Worm (Caenorhabditis elegans): ENCODE results near the gene Y38F2AL.12.
A peak's percentile ranks its signal among the peaks of the same experiment; 100 is the strongest.

Gene Y38F2AL.12

ce11 chrIV:2306447-2306846 lies 9.9 kb upstream of the Y38F2AL.12 start, which contains the start of gene mksr-2:
Gene mksr-2 (minus strand): TSS chrIV:2306547.
- TF ChIP-seq ztf-25 (GFP tag; IDR thresholded peaks at IDR 0.05) (no peak), sdz-38 (tag; optimal IDR thresholded peaks at IDR 0.05) (no peak), egl-44 (GFP tag; IDR thresholded peaks at IDR 0.05) (no peak), ceh-91 (GFP tag; IDR thresholded peaks at IDR 0.05) (no peak), ceh-40 (GFP tag; IDR thresholded peaks at IDR 0.05) (no peak), ztf-26 (tag; optimal IDR thresholded peaks at IDR 0.05) (no peak), K11D2.4 (GFP tag; IDR thresholded peaks at IDR 0.05) (no peak), snpc-3.4 (tag; optimal IDR thresholded peaks at IDR 0.05) (no peak), attf-5 (GFP tag; optimal IDR thresholded peaks at IDR 0.05) (no peak), lin-26 (GFP tag; IDR thresholded peaks at IDR 0.05) (no peak), fkh-3 (tag; optimal IDR thresholded peaks at IDR 0.05) (no peak), zfh-2 (GFP tag; conservative IDR thresholded peaks at IDR 0.05) (no peak; the same call in 1 of the 2 replicates), nhr-90 (tag; optimal IDR thresholded peaks at IDR 0.05) (no peak), zim-3 (tag; optimal IDR thresholded peaks at IDR 0.05) (no peak), tlf-1 (GFP tag; optimal IDR thresholded peaks at IDR 0.05) (no peak)

DNA sequence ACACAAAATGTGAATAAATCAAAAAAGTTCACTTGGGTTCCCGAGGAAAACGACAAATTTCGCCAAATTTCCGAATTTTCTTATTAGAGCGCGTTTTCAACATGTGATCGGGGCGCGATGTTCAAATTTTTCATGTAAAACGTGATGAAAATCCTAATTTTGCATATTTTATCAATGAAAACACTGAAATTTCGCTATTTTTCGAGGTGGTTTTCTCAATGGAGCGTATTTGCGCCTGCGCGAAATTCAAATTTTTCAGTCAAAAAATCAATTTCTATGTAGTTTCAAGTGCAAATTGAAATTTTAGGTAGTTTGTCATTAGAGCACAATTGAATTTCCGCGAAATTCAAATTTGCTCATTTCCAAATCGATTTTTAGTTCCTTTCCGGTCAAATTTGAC lies 9.0 kb upstream of the Y38F2AL.12 start:
- TF ChIP-seq aptf-2 (GFP tag; conservative IDR thresholded peaks at IDR 0.05), result no peak
- TF ChIP-seq repo-1 (tag; optimal IDR thresholded peaks at IDR 0.05), result peak; percentile 43
- no peak for TF ChIP-seq dpl-1 (GFP tag; optimal IDR thresholded peaks at IDR 0.05)
- TF ChIP-seq atf-7 (tag; optimal IDR thresholded peaks at IDR 0.05), result peak; percentile 1
- no peak for TF ChIP-seq gei-17 (GFP tag; optimal IDR thresholded peaks at IDR 0.05)
- TF ChIP-seq chd-7 (tag; optimal IDR thresholded peaks at IDR 0.05), result peak; percentile 30

DNA sequence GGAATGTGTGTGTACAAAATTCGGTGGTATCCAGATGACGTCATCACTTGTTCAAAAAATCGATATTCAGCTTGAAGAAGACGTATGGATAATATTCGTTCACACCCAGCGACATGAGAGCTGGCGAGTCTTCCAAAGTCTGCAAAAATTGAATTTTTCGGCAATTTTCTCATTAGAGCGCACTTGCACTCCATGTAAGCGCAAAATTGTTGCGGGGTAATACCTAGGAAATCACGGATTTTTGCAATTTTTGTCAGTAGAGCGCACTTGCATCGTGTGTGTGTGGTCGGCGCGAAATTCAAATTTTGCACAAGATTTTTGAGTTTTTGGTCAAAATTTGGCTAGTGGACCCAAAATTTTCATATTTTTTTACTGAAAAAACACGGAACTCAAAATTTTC lies 8.2 kb upstream of the Y38F2AL.12 start:
- no peak for TF ChIP-seq dpff-1 (tag; optimal IDR thresholded peaks at IDR 0.05)
- no peak for TF ChIP-seq lin-40 (tag; optimal IDR thresholded peaks at IDR 0.05)
- TF ChIP-seq mcd-1 (GFP tag; IDR thresholded peaks at IDR 0.05), result 0 out of 2 replicates have a peak, but pooled peaks have one; percentile 21
- TF ChIP-seq F33H1.4 (GFP tag; IDR thresholded peaks at IDR 0.05), result no peak
- TF ChIP-seq Y95B8A.8 (GFP tag; IDR thresholded peaks at IDR 0.05), result no peak
- TF ChIP-seq die-1 (tag; optimal IDR thresholded peaks at IDR 0.05), result no peak
- TF ChIP-seq hlh-12 (tag; optimal IDR thresholded peaks at IDR 0.05), result no peak
- TF ChIP-seq ceh-40 (GFP tag; IDR thresholded peaks at IDR 0.05), result no peak
- no peak for TF ChIP-seq ztf-25 (GFP tag; IDR thresholded peaks at IDR 0.05)
- TF ChIP-seq hmg-20 (GFP tag; IDR thresholded peaks at IDR 0.05), result no peak
- TF ChIP-seq nhr-27 (tag; optimal IDR thresholded peaks at IDR 0.05), result no peak
- TF ChIP-seq F23B12.7 (tag; optimal IDR thresholded peaks at IDR 0.05; ENCODE audit: insufficient read depth), result no peak
- no peak for TF ChIP-seq unc-130 (GFP tag; optimal IDR thresholded peaks at IDR 0.05)
- 0 out of 2 replicates have a peak, but pooled peaks have one; percentile 59 for TF ChIP-seq madf-3 (GFP tag; IDR thresholded peaks at IDR 0.05)
- TF ChIP-seq dox-1 (GFP tag; IDR thresholded peaks at IDR 0.05), result no peak
- no peak for TF ChIP-seq F57A8.1 (GFP tag; optimal IDR thresholded peaks at IDR 0.05)
- TF ChIP-seq hsf-1 (GFP tag; IDR thresholded peaks at IDR 0.05), result no peak

ce11 chrIV:2311554-2311953 lies 4.8 kb upstream of the Y38F2AL.12 start:
- TF ChIP-seq F49E8.2 (tag; optimal IDR thresholded peaks at IDR 0.05; ENCODE audit: insufficient read depth) (peak; percentile 40), lin-35 (GFP tag; optimal IDR thresholded peaks at IDR 0.05) (no peak), Y53F4B.3 (GFP tag; IDR thresholded peaks at IDR 0.05) (no peak), efl-1 (GFP tag; optimal IDR thresholded peaks at IDR 0.05) (peak; percentile 78), xnd-1 (tag; optimal IDR thresholded peaks at IDR 0.05) (peak; percentile 48), lin-54 (GFP tag; optimal IDR thresholded peaks at IDR 0.05) (peak; percentile 56), dpl-1 (GFP tag; optimal IDR thresholded peaks at IDR 0.05) (peak; percentile 3), ztf-25 (GFP tag; IDR thresholded peaks at IDR 0.05) (no peak), madf-6 (GFP tag; IDR thresholded peaks at IDR 0.05) (peak; percentile 66), dox-1 (GFP tag; IDR thresholded peaks at IDR 0.05) (0 out of 2 replicates have a peak, but pooled peaks have one; percentile 38), bed-1 (GFP tag; IDR thresholded peaks at IDR 0.05) (no peak), madf-8 (GFP tag; conservative IDR thresholded peaks at IDR 0.05) (peak; percentile 42; the same call in 1 of the 2 replicates), mcd-1 (GFP tag; IDR thresholded peaks at IDR 0.05) (peak; percentile 82)

All from whole organism, young adult.